Fruit fly (Drosophila melanogaster): ENCODE data around the gene CG46460.
A peak's percentile ranks its signal among the peaks of the same experiment; 100 is the strongest.

DNA sequence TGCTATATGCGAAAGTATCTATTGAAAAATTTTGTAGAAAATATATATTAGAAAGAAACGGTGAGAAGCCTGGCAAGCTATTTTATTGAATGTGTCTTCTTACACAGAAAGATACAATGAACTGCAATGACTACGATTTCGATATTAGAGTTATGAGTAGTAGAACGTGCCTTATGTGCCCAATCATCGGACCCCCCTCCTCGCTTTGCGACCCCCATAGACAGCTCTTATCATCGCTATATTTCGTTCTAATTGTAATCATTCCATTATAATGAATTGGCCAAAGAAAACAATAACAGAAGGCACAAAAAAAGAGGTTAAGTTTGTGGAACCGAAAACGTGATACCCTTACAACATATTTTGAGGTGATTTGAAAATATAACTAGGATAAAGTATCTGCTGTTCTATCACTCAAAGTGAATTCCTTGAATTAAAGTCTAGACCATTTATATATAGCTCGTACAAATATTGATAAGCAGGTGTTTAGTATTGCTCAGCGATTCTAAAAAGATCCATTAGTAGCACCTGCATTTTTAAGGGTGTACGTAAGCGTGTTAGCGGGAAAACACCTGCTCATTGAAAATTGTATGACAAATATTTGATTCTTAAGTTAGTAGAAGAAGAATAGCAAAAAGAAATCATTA, 5.7 kb upstream of the CG46460 start:
- peak; percentile 50 for TF ChIP-seq kay (GFP tag; ENCODE audit: borderline replicate concordance)
- TF ChIP-seq Hr96 (GFP tag; optimal IDR thresholded peaks at IDR 0.05), result no peak
- no peak for TF ChIP-seq toe (GFP tag; optimal IDR thresholded peaks at IDR 0.05)
- no peak for TF ChIP-seq tj (GFP tag; optimal IDR thresholded peaks at IDR 0.05)
- TF ChIP-seq cic (GFP tag; optimal IDR thresholded peaks at IDR 0.05), result no peak
- no peak for TF ChIP-seq CG33017 (tag; optimal IDR thresholded peaks at IDR 0.05)
- no peak for TF ChIP-seq Crg-1 (GFP tag; optimal IDR thresholded peaks at IDR 0.05)
- no peak for TF ChIP-seq CG1620 (GFP tag; optimal IDR thresholded peaks at IDR 0.05)
- TF ChIP-seq Clk (GFP tag; optimal IDR thresholded peaks at IDR 0.05), result no peak
- no peak for TF ChIP-seq CG11617 (GFP tag; optimal IDR thresholded peaks at IDR 0.05)
